Worm (Caenorhabditis elegans) whole organism, early embryonic: Measurements from ENCODE around the gene Y62H9A.3.

Experiments used
- B0310.2 ChIP-seq: sonication (generic microtip); optimal IDR thresholded peaks from 2 replicates; lab custom pipeline; 2016; ENCODE audit warnings: mild to moderate bottlenecking, missing genetic modification characterization, missing compliant biosample characterization
- F13C5.2 ChIP-seq: sonication (generic microtip); optimal IDR thresholded peaks from 2 replicates; lab custom pipeline; 2017; ENCODE audit warnings: mild to moderate bottlenecking, missing genetic modification characterization, inconsistent platforms, missing compliant biosample characterization
- aly-1 ChIP-seq: sonication (generic microtip); optimal IDR thresholded peaks from 2 replicates; lab custom pipeline; 2016; ENCODE audit warnings: missing genetic modification characterization, missing compliant biosample characterization
- ama-1 ChIP-seq: fragments of 150-350 bp; optimal IDR thresholded peaks from 2 replicates; lab custom pipeline; 2014
- ets-7 ChIP-seq: sonication (generic microtip); optimal IDR thresholded peaks from 2 replicates; lab custom pipeline; 2016; ENCODE audit warnings: missing genotype, missing genetic modification characterization, missing compliant biosample characterization
- flt-1 ChIP-seq: fragments of 200-800 bp; sonication (Bioruptor generic); IDR thresholded peaks from 2 replicates; pipeline ENCODE4 v1.3.6; 2022; ENCODE audit warnings: missing genetic modification characterization, missing compliant biosample characterization
- tbx-11 ChIP-seq: fragments of 200-800 bp; sonication (Bioruptor generic); IDR thresholded peaks from 2 replicates; pipeline ENCODE4 v1.3.6; 2022; ENCODE audit warnings: missing genetic modification characterization, missing compliant biosample characterization

ce11 chrX:11906626-11907025 lies 26.9 kb upstream of the Y62H9A.3 start:
- TF ChIP-seq B0310.2 (tag; lab: Kevin White, UChicago) (no peak), aly-1 (no peak), ets-7 (tag; lab: Kevin White, UChicago) (no peak), tbx-11 (GFP tag; lab: Robert Waterston, UW) (no peak), flt-1 (no peak), ama-1 (lab: Kevin White, UChicago) (no peak), F13C5.2 (tag; lab: Kevin White, UChicago) (no peak)
